Fruit fly (Drosophila melanogaster) whole organism, pupa: ENCODE results near the gene Hacd2.

Experiments used
- CG10348 ChIP-seq: fragments of 200-800 bp; sonication (Bioruptor generic); IDR thresholded peaks from 2 replicates; pipeline ENCODE4 v1.3.6; 2022; ENCODE audit warnings: missing biosample characterization, missing genetic modification characterization
- CG12605 ChIP-seq: fragments of 200-800 bp; sonication (Bioruptor generic); IDR thresholded peaks from 2 replicates; pipeline ENCODE4 v1.3.6; 2022; ENCODE audit warnings: missing biosample characterization, missing genetic modification characterization
- CG13204 ChIP-seq: fragments of 200-800 bp; sonication (Bioruptor generic); optimal IDR thresholded peaks from 2 replicates; lab custom pipeline; 2018; ENCODE audit warnings: missing biosample characterization, mild to moderate bottlenecking, missing genetic modification characterization, moderate library complexity
- CG14655 ChIP-seq: fragments of 200-800 bp; sonication (Bioruptor generic); optimal IDR thresholded peaks from 3 replicates; lab custom pipeline; 2017; ENCODE audit warnings: mild to moderate bottlenecking, missing biosample characterization, missing genetic modification reagents, missing genetic modification characterization
- CG15710 ChIP-seq: fragments of 200-800 bp; sonication (Bioruptor generic); optimal IDR thresholded peaks from 2 replicates; lab custom pipeline; 2018; ENCODE audit warnings: missing biosample characterization, mild to moderate bottlenecking, missing genetic modification characterization, moderate library complexity
- CG17806 ChIP-seq: fragments of 200-800 bp; sonication (Bioruptor generic); optimal IDR thresholded peaks from 2 replicates; lab custom pipeline; 2018; ENCODE audit warnings: missing biosample characterization, mild to moderate bottlenecking, missing genetic modification characterization, moderate library complexity
- CG32121 ChIP-seq: fragments of 200-800 bp; sonication (Bioruptor generic); IDR thresholded peaks from 2 replicates; pipeline ENCODE4 v1.3.6; 2022; ENCODE audit warnings: missing biosample characterization, missing genetic modification characterization
- CG34367 ChIP-seq: fragments of 200-800 bp; sonication (Bioruptor generic); optimal IDR thresholded peaks from 2 replicates; lab custom pipeline; 2018; ENCODE audit warnings: missing biosample characterization, mild to moderate bottlenecking, missing genetic modification characterization
- CG4496 ChIP-seq: fragments of 200-800 bp; sonication (Bioruptor generic); IDR thresholded peaks from 3 replicates; pipeline ENCODE4 v1.3.6; 2022; ENCODE audit warnings: missing biosample characterization, missing genetic modification characterization
- CG8159 ChIP-seq: fragments of 200-800 bp; sonication (Bioruptor generic); optimal IDR thresholded peaks from 3 replicates; lab custom pipeline; 2018; ENCODE audit warnings: missing biosample characterization, mild to moderate bottlenecking, missing genetic modification characterization, moderate library complexity
- CG8301 ChIP-seq: fragments of 200-800 bp; sonication (Bioruptor generic); optimal IDR thresholded peaks from 2 replicates; lab custom pipeline; 2018; ENCODE audit warnings: missing biosample characterization, mild to moderate bottlenecking, missing genetic modification characterization
- CG9948 ChIP-seq: fragments of 200-800 bp; sonication (Bioruptor generic); optimal IDR thresholded peaks from 2 replicates; lab custom pipeline; 2018; ENCODE audit warnings: missing biosample characterization, mild to moderate bottlenecking, missing genetic modification characterization, moderate library complexity
- D1 ChIP-seq: fragments of 200-800 bp; sonication (Bioruptor generic); optimal IDR thresholded peaks from 2 replicates; lab custom pipeline; 2018; ENCODE audit warnings: missing biosample characterization, mild to moderate bottlenecking, missing genetic modification characterization, moderate library complexity
- EcR ChIP-seq: fragments of 200-800 bp; sonication (Bioruptor generic); optimal IDR thresholded peaks from 3 replicates; lab custom pipeline; 2019; ENCODE audit warnings: missing biosample characterization, missing genetic modification characterization, mild to moderate bottlenecking, moderate library complexity, missing genetic modification reagents
- Ets98B ChIP-seq: fragments of 200-800 bp; sonication (Bioruptor generic); IDR thresholded peaks from 2 replicates; pipeline ENCODE4 v1.3.6; 2022; ENCODE audit warnings: missing biosample characterization, missing genetic modification characterization
- Pif1A ChIP-seq: fragments of 200-800 bp; sonication (Bioruptor generic); optimal IDR thresholded peaks from 3 replicates; lab custom pipeline; 2016; ENCODE audit warnings: missing biosample characterization, missing genetic modification characterization
- Pif1B ChIP-seq: fragments of 200-800 bp; sonication (Bioruptor generic); optimal IDR thresholded peaks from 3 replicates; lab custom pipeline; 2016; ENCODE audit warnings: missing biosample characterization, missing genetic modification characterization
- Snoo ChIP-seq: fragments of 200-800 bp; sonication (Bioruptor generic); optimal IDR thresholded peaks from 3 replicates; lab custom pipeline; 2017; ENCODE audit warnings: missing biosample characterization, mild to moderate bottlenecking, missing genetic modification characterization, inconsistent platforms
- fd96Ca ChIP-seq: fragments of 200-800 bp; sonication (Bioruptor generic); IDR thresholded peaks from 3 replicates; pipeline ENCODE4 v1.3.6; 2022; ENCODE audit warnings: missing biosample characterization, missing genetic modification characterization
- gl ChIP-seq: fragments of 200-800 bp; sonication (Bioruptor generic); optimal IDR thresholded peaks from 2 replicates; lab custom pipeline; 2018; ENCODE audit warnings: missing biosample characterization, mild to moderate bottlenecking, missing genetic modification characterization
- rn ChIP-seq: fragments of 200-800 bp; sonication (Bioruptor generic); IDR thresholded peaks from 2 replicates; pipeline ENCODE4 v1.3.6; 2022; ENCODE audit warnings: missing biosample characterization, missing genetic modification characterization

The Hacd2 gene

DNA sequence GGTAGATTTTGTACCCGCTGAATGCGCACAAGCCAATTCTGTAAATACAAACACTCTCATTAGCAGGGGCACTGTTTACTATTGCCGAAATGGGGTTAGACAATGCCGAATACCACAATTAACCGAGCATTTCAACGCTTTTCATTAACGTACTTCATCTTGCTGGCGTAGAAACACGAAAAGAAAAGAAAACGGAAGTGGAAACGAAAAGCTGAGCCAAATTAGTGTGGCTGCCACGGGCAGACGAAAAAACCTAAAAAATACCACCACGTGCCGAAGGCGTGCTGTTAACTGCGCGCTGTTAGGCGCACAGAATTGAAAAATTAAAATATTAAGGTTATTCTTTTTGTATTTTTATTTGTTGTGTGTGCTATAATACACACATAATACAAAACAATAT lies 50.5 kb downstream of the Hacd2 start, which contains the start of gene RpL24:
RpL24 (minus strand) TSS at position 229 of the 400 bp plus-strand sequence.
- TF ChIP-seq CG17806 (tag; lab: Kevin White, UChicago): peak; percentile 25
- peak; percentile 66 for TF ChIP-seq CG8159
- TF ChIP-seq D1 (tag; lab: Kevin White, UChicago): no peak
- TF ChIP-seq gl (tag; lab: Kevin White, UChicago): peak; percentile 80
- TF ChIP-seq Pif1A (GFP tag; lab: Kevin White, UChicago): peak; percentile 89
- TF ChIP-seq EcR (GFP tag; lab: Kevin White, UChicago): no peak
- peak; percentile 63; the same call in 1 of the 3 replicates for TF ChIP-seq fd96Ca (GFP tag; lab: Robert Waterston, UW)
- no peak for TF ChIP-seq CG13204 (GFP tag; lab: Kevin White, UChicago)
- peak; percentile 95 for TF ChIP-seq Snoo (tag; lab: Kevin White, UChicago)
- peak; percentile 80 for TF ChIP-seq Ets98B (GFP tag; lab: Robert Waterston, UW)
- TF ChIP-seq rn (GFP tag; lab: Robert Waterston, UW): peak; percentile 62; the same call in 1 of the 2 replicates
- TF ChIP-seq CG15710 (tag; lab: Kevin White, UChicago): peak; percentile 70
- TF ChIP-seq CG32121 (GFP tag; lab: Robert Waterston, UW): peak; percentile 62; the same call in 1 of the 2 replicates
- peak; percentile 92 for TF ChIP-seq CG4496 (GFP tag; lab: Robert Waterston, UW)
- TF ChIP-seq CG10348 (GFP tag; lab: Robert Waterston, UW): no peak
- TF ChIP-seq Pif1B: peak; percentile 84
- TF ChIP-seq CG8301: peak; percentile 59
- peak; percentile 82 for TF ChIP-seq CG34367 (tag; lab: Kevin White, UChicago)
- TF ChIP-seq CG12605 (GFP tag; lab: Robert Waterston, UW): peak; percentile 81
- TF ChIP-seq CG14655: no peak
- TF ChIP-seq CG9948: peak; percentile 8
